Fruit fly (Drosophila melanogaster) whole organism, prepupa: ENCODE data around the gene CG31643.

ENCODE experiments used
- CG31627 ChIP-seq: fragments of 200-800 bp; sonication (Bioruptor generic); optimal IDR thresholded peaks from 3 replicates; lab custom pipeline; 2016; ENCODE audit warnings: missing biosample characterization, missing genetic modification characterization
- CG6854 ChIP-seq: fragments of 200-800 bp; sonication (Bioruptor generic); optimal IDR thresholded peaks from 2 replicates; lab custom pipeline; 2017; ENCODE audit warnings: missing biosample characterization, mild to moderate bottlenecking, missing genetic modification characterization
- Eip93F ChIP-seq: fragments of 200-800 bp; sonication (Bioruptor generic); optimal IDR thresholded peaks from 2 replicates; lab custom pipeline; 2016; ENCODE audit warnings: missing biosample characterization, mild to moderate bottlenecking, missing genetic modification characterization
- Lpt ChIP-seq: fragments of 200-800 bp; sonication (Bioruptor generic); optimal IDR thresholded peaks from 3 replicates; lab custom pipeline; 2016; ENCODE audit warnings: missing biosample characterization, missing genetic modification characterization
- dac ChIP-seq: fragments of 200-800 bp; sonication (Bioruptor generic); optimal IDR thresholded peaks from 2 replicates; lab custom pipeline; 2017; ENCODE audit warnings: missing biosample characterization, mild to moderate bottlenecking, missing genetic modification characterization

dm6 chr2L:6084694-6085093 is 46.8 kb downstream of the CG31643 start:
- TF ChIP-seq Eip93F (GFP tag; lab: Kevin White, UChicago), result no peak
- TF ChIP-seq Lpt (GFP tag; lab: Kevin White, UChicago), result no peak
- TF ChIP-seq dac (GFP tag; lab: Kevin White, UChicago), result no peak
- no peak for TF ChIP-seq CG6854 (GFP tag; lab: Kevin White, UChicago)
- TF ChIP-seq CG31627 (GFP tag; lab: Kevin White, UChicago), result no peak
